Fruit fly (Drosophila melanogaster) Kc167 (cell line): ENCODE measurements around the gene Sfp33A2.

ENCODE experiments used
- Myc ChIP-seq: fragments of >200 bp; optimal IDR thresholded peaks from 2 replicates; lab custom pipeline; 2017; ENCODE audit warnings: missing external identifiers
- Sin3A ChIP-seq: fragments of >200 bp; optimal IDR thresholded peaks from 2 replicates; lab custom pipeline; 2018; ENCODE audit warnings: missing external identifiers
- h ChIP-seq: fragments of >200 bp; optimal IDR thresholded peaks from 3 replicates; lab custom pipeline; 2018; ENCODE audit warnings: missing external identifiers
- psq ChIP-seq: fragments of >200 bp; optimal IDR thresholded peaks from 2 replicates; lab custom pipeline; 2017; ENCODE audit warnings: missing external identifiers
- ttk ChIP-seq: sonication (Bioruptor generic); optimal IDR thresholded peaks from 2 replicates; lab custom pipeline; 2017; ENCODE audit warnings: missing external identifiers

DNA sequence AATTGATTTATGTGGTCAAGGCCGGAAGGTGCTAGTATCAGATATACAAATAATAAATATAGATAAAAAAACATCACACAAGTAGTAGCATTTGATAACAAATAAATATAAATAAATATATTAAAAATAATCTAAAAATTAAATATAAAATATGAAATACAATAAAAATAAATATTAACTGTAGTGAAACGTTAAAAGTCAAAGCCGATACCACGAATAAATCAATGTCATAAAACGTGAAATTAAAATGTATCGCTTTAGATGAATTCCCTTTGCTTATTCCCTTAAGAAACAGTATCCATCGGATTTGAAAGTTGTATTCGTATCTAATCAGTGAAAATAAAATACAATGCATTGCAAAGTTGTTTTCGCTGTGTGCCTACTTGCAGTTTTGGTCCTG lies 3.2 kb upstream of the Sfp33A2 start, which contains the start of gene CG45012:
- TF ChIP-seq Myc (lab: Kevin White, UChicago) (no peak), ttk (no peak), h (no peak), psq (lab: Kevin White, UChicago) (no peak), Sin3A (lab: Kevin White, UChicago) (no peak)
